Fruit fly (Drosophila melanogaster) whole organism, pupa: ENCODE measurements around the gene CG2120.

ENCODE experiments used
- CG10348 ChIP-seq: fragments of 200-800 bp; sonication (Bioruptor generic); IDR thresholded peaks from 2 replicates; pipeline ENCODE4 v1.3.6; 2022; ENCODE audit warnings: missing biosample characterization, missing genetic modification characterization
- CG12605 ChIP-seq: fragments of 200-800 bp; sonication (Bioruptor generic); IDR thresholded peaks from 2 replicates; pipeline ENCODE4 v1.3.6; 2022; ENCODE audit warnings: missing biosample characterization, missing genetic modification characterization
- CG13204 ChIP-seq: fragments of 200-800 bp; sonication (Bioruptor generic); optimal IDR thresholded peaks from 2 replicates; lab custom pipeline; 2018; ENCODE audit warnings: missing biosample characterization, mild to moderate bottlenecking, missing genetic modification characterization, moderate library complexity
- CG14655 ChIP-seq: fragments of 200-800 bp; sonication (Bioruptor generic); optimal IDR thresholded peaks from 3 replicates; lab custom pipeline; 2017; ENCODE audit warnings: mild to moderate bottlenecking, missing biosample characterization, missing genetic modification reagents, missing genetic modification characterization
- CG15710 ChIP-seq: fragments of 200-800 bp; sonication (Bioruptor generic); optimal IDR thresholded peaks from 2 replicates; lab custom pipeline; 2018; ENCODE audit warnings: missing biosample characterization, mild to moderate bottlenecking, missing genetic modification characterization, moderate library complexity
- CG17806 ChIP-seq: fragments of 200-800 bp; sonication (Bioruptor generic); optimal IDR thresholded peaks from 2 replicates; lab custom pipeline; 2018; ENCODE audit warnings: missing biosample characterization, mild to moderate bottlenecking, missing genetic modification characterization, moderate library complexity
- CG32121 ChIP-seq: fragments of 200-800 bp; sonication (Bioruptor generic); IDR thresholded peaks from 2 replicates; pipeline ENCODE4 v1.3.6; 2022; ENCODE audit warnings: missing biosample characterization, missing genetic modification characterization
- CG34367 ChIP-seq: fragments of 200-800 bp; sonication (Bioruptor generic); optimal IDR thresholded peaks from 2 replicates; lab custom pipeline; 2018; ENCODE audit warnings: missing biosample characterization, mild to moderate bottlenecking, missing genetic modification characterization
- CG4496 ChIP-seq: fragments of 200-800 bp; sonication (Bioruptor generic); IDR thresholded peaks from 3 replicates; pipeline ENCODE4 v1.3.6; 2022; ENCODE audit warnings: missing biosample characterization, missing genetic modification characterization
- CG8159 ChIP-seq: fragments of 200-800 bp; sonication (Bioruptor generic); optimal IDR thresholded peaks from 3 replicates; lab custom pipeline; 2018; ENCODE audit warnings: missing biosample characterization, mild to moderate bottlenecking, missing genetic modification characterization, moderate library complexity
- CG8301 ChIP-seq: fragments of 200-800 bp; sonication (Bioruptor generic); optimal IDR thresholded peaks from 2 replicates; lab custom pipeline; 2018; ENCODE audit warnings: missing biosample characterization, mild to moderate bottlenecking, missing genetic modification characterization
- CG9948 ChIP-seq: fragments of 200-800 bp; sonication (Bioruptor generic); optimal IDR thresholded peaks from 2 replicates; lab custom pipeline; 2018; ENCODE audit warnings: missing biosample characterization, mild to moderate bottlenecking, missing genetic modification characterization, moderate library complexity
- D1 ChIP-seq: fragments of 200-800 bp; sonication (Bioruptor generic); optimal IDR thresholded peaks from 2 replicates; lab custom pipeline; 2018; ENCODE audit warnings: missing biosample characterization, mild to moderate bottlenecking, missing genetic modification characterization, moderate library complexity
- EcR ChIP-seq: fragments of 200-800 bp; sonication (Bioruptor generic); optimal IDR thresholded peaks from 3 replicates; lab custom pipeline; 2019; ENCODE audit warnings: missing biosample characterization, missing genetic modification characterization, mild to moderate bottlenecking, moderate library complexity, missing genetic modification reagents
- Ets98B ChIP-seq: fragments of 200-800 bp; sonication (Bioruptor generic); IDR thresholded peaks from 2 replicates; pipeline ENCODE4 v1.3.6; 2022; ENCODE audit warnings: missing biosample characterization, missing genetic modification characterization
- Pif1A ChIP-seq: fragments of 200-800 bp; sonication (Bioruptor generic); optimal IDR thresholded peaks from 3 replicates; lab custom pipeline; 2016; ENCODE audit warnings: missing biosample characterization, missing genetic modification characterization
- Pif1B ChIP-seq: fragments of 200-800 bp; sonication (Bioruptor generic); optimal IDR thresholded peaks from 3 replicates; lab custom pipeline; 2016; ENCODE audit warnings: missing biosample characterization, missing genetic modification characterization
- Snoo ChIP-seq: fragments of 200-800 bp; sonication (Bioruptor generic); optimal IDR thresholded peaks from 3 replicates; lab custom pipeline; 2017; ENCODE audit warnings: missing biosample characterization, mild to moderate bottlenecking, missing genetic modification characterization, inconsistent platforms
- fd96Ca ChIP-seq: fragments of 200-800 bp; sonication (Bioruptor generic); IDR thresholded peaks from 3 replicates; pipeline ENCODE4 v1.3.6; 2022; ENCODE audit warnings: missing biosample characterization, missing genetic modification characterization
- gl ChIP-seq: fragments of 200-800 bp; sonication (Bioruptor generic); optimal IDR thresholded peaks from 2 replicates; lab custom pipeline; 2018; ENCODE audit warnings: missing biosample characterization, mild to moderate bottlenecking, missing genetic modification characterization
- rn ChIP-seq: fragments of 200-800 bp; sonication (Bioruptor generic); IDR thresholded peaks from 2 replicates; pipeline ENCODE4 v1.3.6; 2022; ENCODE audit warnings: missing biosample characterization, missing genetic modification characterization

The CG2120 gene

DNA sequence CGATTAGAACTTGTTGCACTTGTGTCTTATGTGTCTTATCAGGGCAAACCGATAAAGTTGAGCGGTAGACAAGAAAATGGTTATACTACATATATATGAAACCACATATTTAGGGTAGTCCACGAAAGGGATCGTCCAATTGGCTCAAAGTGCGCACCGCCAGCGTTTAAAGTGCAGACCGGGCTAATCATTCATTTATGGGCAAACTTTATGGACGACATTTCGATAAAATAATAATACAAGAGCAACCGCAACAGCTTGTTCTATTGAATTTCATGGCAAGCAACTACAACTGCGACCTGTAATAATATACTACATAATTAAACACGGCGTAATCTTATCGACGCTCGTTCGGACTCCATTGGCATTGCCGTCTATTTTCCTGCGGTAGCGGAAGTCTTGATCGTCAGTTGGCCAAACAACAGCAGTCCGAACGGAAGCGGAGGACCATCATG lies at the start of gene CG2120, which contains the start of gene cyr:
Gene CG2120 (plus strand): TSS at position 405 of the 455 bp plus-strand sequence.
Gene cyr (minus strand): TSS at position 294 of the 455 bp plus-strand sequence.
- TF ChIP-seq gl (no peak), CG17806 (tag; lab: Kevin White, UChicago) (no peak), CG8159 (tag; lab: Kevin White, UChicago) (no peak), CG4496 (GFP tag; lab: Robert Waterston, UW) (no peak), EcR (GFP tag; lab: Kevin White, UChicago) (no peak)

DNA sequence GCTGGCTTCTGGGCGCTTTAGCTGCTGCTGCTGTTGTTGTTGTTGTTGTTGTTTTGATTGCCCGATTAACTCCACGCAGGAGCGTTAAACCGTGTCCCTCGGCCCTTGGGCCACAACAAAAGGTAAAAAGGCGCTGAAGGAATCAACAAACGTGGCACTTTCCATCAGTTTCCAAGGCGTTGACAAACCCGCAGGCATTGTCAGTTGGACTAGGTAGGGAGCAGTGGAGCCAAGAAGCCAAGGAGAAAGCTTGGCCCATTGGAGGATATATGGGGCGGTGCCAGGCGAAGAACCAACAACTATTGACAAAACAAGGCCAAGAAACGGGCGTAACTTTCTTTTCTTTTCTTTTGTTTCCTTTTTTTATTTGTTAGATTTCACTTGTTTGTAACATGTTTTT lies 48.5 kb upstream of the CG2120 start, which contains the start of gene CG2256:
Gene CG2256 (minus strand): TSS at position 101 of the 400 bp plus-strand sequence.
- TF ChIP-seq Snoo (tag; lab: Kevin White, UChicago): no peak
- no peak for TF ChIP-seq Ets98B (GFP tag; lab: Robert Waterston, UW)
- TF ChIP-seq Pif1B: no peak

DNA sequence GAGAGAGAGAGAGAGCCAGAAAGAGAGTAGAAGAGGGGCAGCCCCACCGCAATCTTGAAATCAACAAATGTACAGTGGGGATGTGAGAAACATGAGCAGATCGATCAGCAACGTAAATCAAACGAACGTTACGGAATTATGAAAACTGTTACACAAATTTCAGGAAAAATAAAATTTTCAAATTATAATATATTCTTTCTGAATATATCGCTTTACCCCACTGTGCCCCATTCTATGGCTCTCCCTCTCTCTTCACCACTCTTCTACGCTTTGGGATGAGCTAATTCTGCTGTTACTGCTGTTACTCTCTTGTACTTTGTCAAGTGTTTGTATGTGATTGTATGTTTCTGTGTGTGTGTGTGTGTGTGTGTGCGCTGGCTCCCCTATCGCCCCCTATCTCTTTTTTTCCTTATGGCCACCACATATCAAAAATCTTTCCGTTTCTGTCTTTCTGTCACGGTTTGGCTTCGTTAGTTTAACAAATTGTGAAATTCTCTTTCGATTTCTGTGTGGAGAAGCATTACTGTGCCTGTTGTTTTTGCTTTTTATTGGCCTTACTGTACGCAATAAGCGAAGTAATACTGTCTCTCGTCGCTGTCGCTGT lies 44.5 kb upstream of the CG2120 start:
- TF ChIP-seq CG34367 (tag; lab: Kevin White, UChicago): peak; percentile 95
- peak; percentile 91 for TF ChIP-seq CG10348
- peak; percentile 83 for TF ChIP-seq D1 (tag; lab: Kevin White, UChicago)
- peak; percentile 98 for TF ChIP-seq CG32121 (GFP tag; lab: Robert Waterston, UW)
- TF ChIP-seq Snoo (tag; lab: Kevin White, UChicago): peak; percentile 94
- peak; percentile 95 for TF ChIP-seq CG17806 (tag; lab: Kevin White, UChicago)
- TF ChIP-seq Pif1A (GFP tag; lab: Kevin White, UChicago): peak; percentile 96
- TF ChIP-seq CG14655 (GFP tag; lab: Kevin White, UChicago): peak; percentile 97
- TF ChIP-seq CG4496 (GFP tag; lab: Robert Waterston, UW): peak; percentile 99
- peak; percentile 99 for TF ChIP-seq Ets98B (GFP tag; lab: Robert Waterston, UW)
- peak; percentile 94 for TF ChIP-seq CG9948 (tag; lab: Kevin White, UChicago)
- TF ChIP-seq Pif1B: peak; percentile 97
- peak; percentile 99 for TF ChIP-seq fd96Ca (GFP tag; lab: Robert Waterston, UW)
- TF ChIP-seq rn: peak; percentile 97
- peak; percentile 94 for TF ChIP-seq CG8159 (tag; lab: Kevin White, UChicago)
- peak; percentile 96 for TF ChIP-seq CG8301 (tag; lab: Kevin White, UChicago)
- peak; percentile 98 for TF ChIP-seq CG12605
- TF ChIP-seq CG15710 (tag; lab: Kevin White, UChicago): peak; percentile 92
- peak; percentile 28 for TF ChIP-seq EcR (GFP tag; lab: Kevin White, UChicago)
- peak; percentile 84 for TF ChIP-seq CG13204 (GFP tag; lab: Kevin White, UChicago)
- TF ChIP-seq gl: peak; percentile 86
- TF ChIP-seq, all 21 proteins: peak for 21

DNA sequence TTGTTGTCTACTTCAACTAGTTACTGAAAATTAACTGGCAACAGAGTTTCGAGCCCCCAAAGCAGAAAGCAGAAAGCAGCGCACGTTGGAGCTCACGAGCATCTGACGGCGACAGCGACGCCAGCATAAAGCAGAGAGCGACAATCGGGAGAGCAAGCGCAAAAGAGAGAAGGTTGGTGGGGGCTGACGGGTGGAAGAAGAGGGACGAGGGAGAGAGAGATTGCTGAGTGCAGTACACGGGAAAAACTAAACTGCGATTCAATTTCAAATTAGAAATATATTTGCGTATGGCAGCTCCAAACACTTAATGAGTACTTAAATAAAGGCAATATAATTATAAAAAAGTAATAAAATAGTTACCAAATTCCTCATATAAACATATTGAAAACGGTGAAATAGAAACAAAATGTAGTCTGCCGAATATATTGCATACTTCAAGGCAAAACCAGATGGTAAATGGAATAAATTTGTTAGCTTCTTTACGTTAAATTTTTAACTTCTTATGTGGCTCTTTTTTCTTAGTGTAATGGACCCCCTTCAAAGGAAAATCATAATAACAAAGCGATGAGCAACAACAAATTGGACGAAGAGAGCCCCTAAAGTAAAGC lies 43.4 kb upstream of the CG2120 start:
- TF ChIP-seq Snoo (tag; lab: Kevin White, UChicago) (peak; percentile 94), CG8301 (tag; lab: Kevin White, UChicago) (peak; percentile 95), Pif1A (GFP tag; lab: Kevin White, UChicago) (peak; percentile 91), CG34367 (tag; lab: Kevin White, UChicago) (peak; percentile 92), CG14655 (GFP tag; lab: Kevin White, UChicago) (peak; percentile 98), CG12605 (peak; percentile 90), Ets98B (GFP tag; lab: Robert Waterston, UW) (peak; percentile 93), fd96Ca (GFP tag; lab: Robert Waterston, UW) (peak; percentile 72; the same call in 2 of the 3 replicates), CG4496 (GFP tag; lab: Robert Waterston, UW) (peak; percentile 95), CG17806 (tag; lab: Kevin White, UChicago) (peak; percentile 95), gl (peak; percentile 84), EcR (GFP tag; lab: Kevin White, UChicago) (no peak), CG10348 (peak; percentile 85), Pif1B (peak; percentile 93), CG13204 (GFP tag; lab: Kevin White, UChicago) (peak; percentile 87), rn (peak; percentile 83), CG9948 (tag; lab: Kevin White, UChicago) (peak; percentile 95), D1 (tag; lab: Kevin White, UChicago) (peak; percentile 87), CG15710 (tag; lab: Kevin White, UChicago) (peak; percentile 97), CG8159 (tag; lab: Kevin White, UChicago) (peak; percentile 97), CG32121 (GFP tag; lab: Robert Waterston, UW) (peak; percentile 95)

DNA sequence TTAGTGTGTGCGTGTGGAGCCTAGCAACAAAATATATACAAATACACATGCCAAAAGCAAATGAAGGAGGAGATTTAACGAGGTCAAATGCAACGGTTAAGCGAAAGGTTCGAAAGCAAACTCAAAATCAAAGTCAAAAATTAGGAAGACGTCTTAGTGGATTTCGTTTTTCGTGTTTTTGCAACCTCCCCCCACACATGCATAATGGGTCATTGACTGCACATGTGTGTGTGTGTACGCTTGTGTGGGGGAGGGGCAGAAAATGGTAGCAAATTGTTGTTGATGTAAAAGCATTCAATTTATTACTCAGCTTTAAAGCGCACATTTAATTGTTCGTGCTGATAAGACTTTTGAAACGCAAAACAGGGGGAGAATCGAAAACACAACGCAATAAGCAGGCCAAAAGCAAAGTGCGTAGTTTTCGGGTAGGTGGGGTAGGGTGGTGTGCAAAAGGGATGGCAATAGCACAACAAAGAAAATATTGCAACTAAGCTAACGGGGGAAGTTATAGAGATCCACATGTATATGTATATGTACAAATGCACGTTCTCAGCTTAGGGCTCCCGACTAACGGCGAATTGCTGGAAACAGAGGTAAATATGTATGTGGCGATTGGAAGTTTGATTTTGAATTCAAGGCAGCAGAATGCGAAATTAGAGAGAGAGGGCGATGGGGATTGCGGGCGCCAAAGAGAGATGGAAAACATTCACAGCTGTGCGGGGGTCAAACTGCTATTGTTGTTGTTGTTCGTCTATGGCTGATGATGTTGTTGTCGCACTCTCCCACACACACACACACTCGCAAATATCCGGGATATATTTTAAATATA lies 42.5 kb upstream of the CG2120 start:
- TF ChIP-seq CG4496 (GFP tag; lab: Robert Waterston, UW) (no peak), EcR (GFP tag; lab: Kevin White, UChicago) (peak; percentile 93), CG12605 (no peak), CG8159 (tag; lab: Kevin White, UChicago) (peak; percentile 35), D1 (tag; lab: Kevin White, UChicago) (no peak), fd96Ca (GFP tag; lab: Robert Waterston, UW) (no peak)
